Worm (Caenorhabditis elegans) whole organism, L4/young adult: ENCODE data around the gene C14H10.3.

Experiments
- W03F9.2 ChIP-seq: fragments of 150-350 bp; optimal IDR thresholded peaks from 2 replicates; lab custom pipeline; 2014; ENCODE audit warnings: missing biosample characterization, missing genetic modification characterization
- dao-5 ChIP-seq: sonication (generic microtip); optimal IDR thresholded peaks from 2 replicates; lab custom pipeline; 2016; ENCODE audit warnings: missing genotype, missing genetic modification characterization, moderate library complexity, missing compliant biosample characterization
- him-1 ChIP-seq: sonication (generic microtip); optimal IDR thresholded peaks from 2 replicates; lab custom pipeline; 2016; ENCODE audit warnings: missing genotype, missing genetic modification reagents, missing genetic modification characterization, missing compliant biosample characterization

ce11 chrX:10212469-10212868 is 15.5 kb downstream of the C14H10.3 start, which contains the start of gene F44A6.3:
- TF ChIP-seq dao-5 (no peak), him-1 (no peak), W03F9.2 (tag; lab: Kevin White, UChicago) (no peak)
